Worm (Caenorhabditis elegans) whole organism, late embryonic: ENCODE data around the gene ant-1.4.

Experiments
- C08G9.2 ChIP-seq: sonication (generic microtip); optimal IDR thresholded peaks from 2 replicates; lab custom pipeline; 2016; ENCODE audit warnings: mild to moderate bottlenecking, missing genetic modification characterization, moderate library complexity, missing compliant biosample characterization
- C38D4.7 ChIP-seq: fragments of 200-800 bp; sonication (Bioruptor generic); optimal IDR thresholded peaks from 2 replicates; lab custom pipeline; 2018; ENCODE audit warnings: mild to moderate bottlenecking, missing genetic modification characterization, moderate library complexity, missing compliant biosample characterization
- F13H6.1 ChIP-seq: sonication (generic microtip); optimal IDR thresholded peaks from 2 replicates; lab custom pipeline; 2016; ENCODE audit warnings: missing genetic modification characterization, missing compliant biosample characterization
- K02D7.2 ChIP-seq: sonication (generic microtip); optimal IDR thresholded peaks from 2 replicates; lab custom pipeline; 2017; ENCODE audit warnings: mild to moderate bottlenecking, missing genetic modification characterization, missing compliant biosample characterization
- T23F11.4 ChIP-seq: fragments of 200-800 bp; sonication (Bioruptor generic); optimal IDR thresholded peaks from 2 replicates; lab custom pipeline; 2018; ENCODE audit warnings: mild to moderate bottlenecking, missing genetic modification characterization, missing compliant biosample characterization
- ahr-1 ChIP-seq: sonication (generic microtip); optimal IDR thresholded peaks from 2 replicates; lab custom pipeline; 2016; ENCODE audit warnings: missing genetic modification characterization, missing compliant biosample characterization
- ama-1 ChIP-seq: fragments of 150-350 bp; optimal IDR thresholded peaks from 2 replicates; lab custom pipeline; 2014
- ceh-18 ChIP-seq: sonication (generic microtip); optimal IDR thresholded peaks from 2 replicates; lab custom pipeline; 2016; ENCODE audit warnings: missing genetic modification characterization, missing compliant biosample characterization
- ceh-2 ChIP-seq: sonication (generic microtip); optimal IDR thresholded peaks from 2 replicates; lab custom pipeline; 2016; ENCODE audit warnings: missing genotype, missing genetic modification characterization, missing compliant biosample characterization
- ceh-22 ChIP-seq: sonication (generic microtip); optimal IDR thresholded peaks from 2 replicates; lab custom pipeline; 2017; ENCODE audit warnings: missing biosample characterization, missing genetic modification characterization
- ceh-24 ChIP-seq: sonication (generic microtip); optimal IDR thresholded peaks from 2 replicates; lab custom pipeline; 2016; ENCODE audit warnings: mild to moderate bottlenecking, missing genetic modification characterization, missing compliant biosample characterization
- ceh-30 ChIP-seq: fragments of 150-350 bp; optimal IDR thresholded peaks from 2 replicates; lab custom pipeline; 2014; ENCODE audit warnings: missing biosample characterization, missing genetic modification characterization
- ceh-31 ChIP-seq: sonication (generic microtip); optimal IDR thresholded peaks from 2 replicates; lab custom pipeline; 2016; ENCODE audit warnings: missing genetic modification characterization, missing compliant biosample characterization
- ceh-45 ChIP-seq: fragments of 200-800 bp; sonication (Bioruptor generic); IDR thresholded peaks from 2 replicates; pipeline ENCODE4 v1.3.6; 2022; ENCODE audit warnings: missing genetic modification reagents, missing genetic modification characterization, missing compliant biosample characterization
- ceh-6 ChIP-seq: fragments of 200-800 bp; sonication (Bioruptor generic); optimal IDR thresholded peaks from 2 replicates; lab custom pipeline; 2018; ENCODE audit warnings: mild to moderate bottlenecking, missing genetic modification characterization, missing compliant biosample characterization
- ceh-9 ChIP-seq: sonication (generic microtip); optimal IDR thresholded peaks from 2 replicates; lab custom pipeline; 2016; ENCODE audit warnings: mild to moderate bottlenecking, missing genetic modification characterization, inconsistent platforms, missing compliant biosample characterization
- che-1 ChIP-seq: sonication (generic microtip); optimal IDR thresholded peaks from 2 replicates; lab custom pipeline; 2016; ENCODE audit warnings: mild to moderate bottlenecking, missing genetic modification characterization, missing compliant biosample characterization
- dmd-4 ChIP-seq: sonication (generic microtip); optimal IDR thresholded peaks from 2 replicates; lab custom pipeline; 2016; ENCODE audit warnings: borderline replicate concordance, missing genetic modification characterization, missing compliant biosample characterization
- dve-1 ChIP-seq: sonication (generic microtip); optimal IDR thresholded peaks from 2 replicates; lab custom pipeline; 2017; ENCODE audit warnings: antibody characterized with exemption, mild to moderate bottlenecking, missing genetic modification characterization, missing compliant biosample characterization
- elt-2 ChIP-seq: sonication (generic microtip); optimal IDR thresholded peaks from 2 replicates; lab custom pipeline; 2016; ENCODE audit warnings: missing genetic modification reagents, missing genetic modification characterization, missing compliant biosample characterization
- elt-4 ChIP-seq: sonication (generic microtip); optimal IDR thresholded peaks from 2 replicates; lab custom pipeline; 2016; ENCODE audit warnings: missing genetic modification characterization, missing compliant biosample characterization
- fax-1 ChIP-seq: sonication (generic microtip); optimal IDR thresholded peaks from 2 replicates; lab custom pipeline; 2016; ENCODE audit warnings: missing genotype, missing genetic modification characterization, missing compliant biosample characterization
- fkh-10 ChIP-seq: fragments of 150-350 bp; optimal IDR thresholded peaks from 2 replicates; lab custom pipeline; 2014; ENCODE audit warnings: missing biosample characterization, missing genetic modification reagents, missing genetic modification characterization
- fkh-6 ChIP-seq: sonication (generic microtip); optimal IDR thresholded peaks from 2 replicates; lab custom pipeline; 2016; ENCODE audit warnings: missing genetic modification characterization, missing compliant biosample characterization
- hlh-6 ChIP-seq: sonication (generic microtip); optimal IDR thresholded peaks from 2 replicates; lab custom pipeline; 2016; ENCODE audit warnings: missing genotype, missing genetic modification characterization, missing compliant biosample characterization
- madf-2 ChIP-seq: sonication (generic microtip); optimal IDR thresholded peaks from 2 replicates; lab custom pipeline; 2017; ENCODE audit warnings: missing genetic modification characterization, missing compliant biosample characterization
- mec-3 ChIP-seq: sonication (generic microtip); optimal IDR thresholded peaks from 2 replicates; lab custom pipeline; 2016; ENCODE audit warnings: borderline replicate concordance, missing genetic modification characterization, missing compliant biosample characterization
- nfya-1 ChIP-seq: sonication (generic microtip); optimal IDR thresholded peaks from 2 replicates; lab custom pipeline; 2017; ENCODE audit warnings: missing genetic modification characterization, mild to moderate bottlenecking, missing compliant biosample characterization, antibody characterized with exemption, moderate library complexity
- nhr-11 ChIP-seq: fragments of 150-350 bp; optimal IDR thresholded peaks from 2 replicates; lab custom pipeline; 2014; ENCODE audit warnings: missing biosample characterization, missing genetic modification characterization
- nhr-232 ChIP-seq: sonication (generic microtip); optimal IDR thresholded peaks from 2 replicates; lab custom pipeline; 2016; ENCODE audit warnings: missing genetic modification characterization, missing compliant biosample characterization
- npax-4 ChIP-seq: sonication (generic microtip); optimal IDR thresholded peaks from 2 replicates; lab custom pipeline; 2016; ENCODE audit warnings: missing genetic modification characterization, missing compliant biosample characterization
- pag-3 ChIP-seq: sonication (generic microtip); optimal IDR thresholded peaks from 2 replicates; lab custom pipeline; 2016; ENCODE audit warnings: missing compliant biosample characterization, missing genetic modification characterization, borderline replicate concordance
- pat-9 ChIP-seq: fragments of 200-800 bp; sonication (Bioruptor generic); optimal IDR thresholded peaks from 2 replicates; lab custom pipeline; 2018; ENCODE audit warnings: mild to moderate bottlenecking, missing genetic modification characterization, moderate library complexity, missing compliant biosample characterization
- pax-1 ChIP-seq: fragments of 150-350 bp; optimal IDR thresholded peaks from 2 replicates; lab custom pipeline; 2014; ENCODE audit warnings: missing biosample characterization, missing genetic modification characterization
- pha-4 ChIP-seq: fragments of 150-350 bp; optimal IDR thresholded peaks from 2 replicates; lab custom pipeline; 2018; ENCODE audit warnings: missing biosample characterization, missing genetic modification reagents, missing genetic modification characterization
- pqm-1 ChIP-seq: sonication (generic microtip); optimal IDR thresholded peaks from 2 replicates; lab custom pipeline; 2016; ENCODE audit warnings: missing genetic modification characterization, missing compliant biosample characterization
- rnt-1 ChIP-seq: sonication (generic microtip); optimal IDR thresholded peaks from 2 replicates; lab custom pipeline; 2016; ENCODE audit warnings: missing genetic modification characterization, missing compliant biosample characterization
- sdc-2 ChIP-seq: sonication (generic microtip); optimal IDR thresholded peaks from 2 replicates; lab custom pipeline; 2016; ENCODE audit warnings: missing genotype, missing genetic modification characterization, missing compliant biosample characterization
- sox-2 ChIP-seq: fragments of 200-800 bp; sonication (Bioruptor generic); IDR thresholded peaks from 2 replicates; pipeline ENCODE4 v1.3.6; 2022; ENCODE audit warnings: missing genetic modification reagents, missing genetic modification characterization, missing compliant biosample characterization
- sox-4 ChIP-seq: sonication (generic microtip); optimal IDR thresholded peaks from 2 replicates; lab custom pipeline; 2017; ENCODE audit warnings: mild to moderate bottlenecking, missing genetic modification characterization, inconsistent platforms, missing compliant biosample characterization
- tbx-2 ChIP-seq: sonication (generic microtip); optimal IDR thresholded peaks from 2 replicates; lab custom pipeline; 2016; ENCODE audit warnings: missing genetic modification characterization, missing compliant biosample characterization
- tbx-7 ChIP-seq: sonication (generic microtip); optimal IDR thresholded peaks from 2 replicates; lab custom pipeline; 2016; ENCODE audit warnings: missing genotype, missing genetic modification characterization, missing compliant biosample characterization
- unc-86 ChIP-seq: sonication (generic microtip); optimal IDR thresholded peaks from 2 replicates; lab custom pipeline; 2016; ENCODE audit warnings: missing genetic modification characterization, missing compliant biosample characterization

Gene ant-1.4

ce11 chrIV:8460208-8460607 lies at the start of gene ant-1.4:
TSS of gene ant-1.4 (minus strand) at chrIV:8460308.
- TF ChIP-seq C38D4.7 (GFP tag; lab: Kevin White, UChicago) = no peak
- TF ChIP-seq pqm-1 (tag; lab: Kevin White, UChicago) = no peak
- TF ChIP-seq dmd-4 (tag; lab: Kevin White, UChicago) = no peak
- TF ChIP-seq T23F11.4 (GFP tag; lab: Kevin White, UChicago) = no peak
- no peak for TF ChIP-seq ceh-18
- no peak for TF ChIP-seq pax-1
- TF ChIP-seq ceh-31 = no peak
- no peak for TF ChIP-seq ahr-1
- TF ChIP-seq fkh-10 = no peak
- TF ChIP-seq sox-2 (GFP tag; lab: Robert Waterston, UW) = no peak
- TF ChIP-seq F13H6.1 (tag; lab: Kevin White, UChicago) = no peak

DNA sequence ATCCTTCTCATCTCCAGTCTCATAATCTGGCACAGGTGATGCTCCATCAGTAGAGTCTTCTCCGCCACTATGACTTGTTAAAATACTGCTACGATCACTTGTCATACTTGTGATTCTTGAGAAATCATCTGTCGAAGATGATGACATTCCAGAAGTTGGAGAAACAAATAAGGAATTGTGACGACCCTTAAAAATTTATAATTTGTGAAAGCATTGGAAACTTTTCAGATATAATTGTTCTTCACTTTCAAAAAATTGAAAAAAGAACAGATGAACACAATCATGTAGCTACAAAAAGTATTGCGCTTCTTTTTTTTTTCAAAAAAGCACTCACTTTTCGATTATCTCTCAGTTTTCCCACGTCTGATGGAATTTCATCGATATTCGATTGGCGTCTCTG lies 45.9 kb upstream of the ant-1.4 start:
- TF ChIP-seq pag-3 (tag; lab: Kevin White, UChicago) (no peak), pat-9 (tag; lab: Kevin White, UChicago) (no peak), ceh-6 (GFP tag; lab: Kevin White, UChicago) (no peak), tbx-2 (tag; lab: Kevin White, UChicago) (no peak), F13H6.1 (tag; lab: Kevin White, UChicago) (no peak), pqm-1 (tag; lab: Kevin White, UChicago) (no peak), tbx-7 (tag; lab: Kevin White, UChicago) (no peak), nhr-11 (tag; lab: Kevin White, UChicago) (no peak), ceh-24 (no peak), ceh-30 (tag; lab: Kevin White, UChicago) (no peak), K02D7.2 (tag; lab: Kevin White, UChicago) (no peak), fax-1 (tag; lab: Kevin White, UChicago) (no peak), ceh-9 (tag; lab: Kevin White, UChicago) (no peak), nfya-1 (tag; lab: Kevin White, UChicago) (no peak), ceh-2 (tag; lab: Kevin White, UChicago) (no peak), madf-2 (tag; lab: Kevin White, UChicago) (no peak), elt-4 (no peak), sox-4 (no peak), nhr-232 (tag; lab: Kevin White, UChicago) (no peak), hlh-6 (no peak)

DNA sequence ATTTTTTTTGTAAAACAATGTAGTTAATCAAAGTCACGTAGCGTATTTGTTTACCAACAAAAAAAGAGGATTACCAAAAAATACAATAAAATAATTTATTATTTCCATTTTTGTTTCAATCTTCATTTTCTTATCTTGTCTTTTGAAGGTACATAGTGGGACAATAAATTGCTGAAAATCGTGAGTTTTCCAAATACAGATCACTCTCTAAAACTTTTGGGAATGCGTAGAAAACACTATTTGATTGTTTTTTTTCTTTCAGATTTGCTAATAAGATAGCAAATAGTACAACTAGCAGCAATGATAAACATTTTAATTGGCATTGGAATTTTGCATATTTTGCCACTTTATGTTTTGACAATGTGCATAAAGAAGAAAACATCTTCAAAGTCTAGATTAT lies 41.3 kb upstream of the ant-1.4 start, which contains the start of gene C28C12.1:
TSS of gene C28C12.1 (plus strand) at position 301 of the 400 bp plus-strand sequence.
- no peak for TF ChIP-seq mec-3 (tag; lab: Kevin White, UChicago)
- TF ChIP-seq nhr-232 (tag; lab: Kevin White, UChicago) = no peak
- TF ChIP-seq sdc-2 (tag; lab: Kevin White, UChicago) = no peak
- no peak for TF ChIP-seq ceh-6 (GFP tag; lab: Kevin White, UChicago)
- TF ChIP-seq ceh-22 (tag; lab: Kevin White, UChicago) = no peak
- TF ChIP-seq ceh-30 (tag; lab: Kevin White, UChicago) = no peak
- TF ChIP-seq ceh-45 (GFP tag; lab: Robert Waterston, UW) = no peak
- TF ChIP-seq dmd-4 (tag; lab: Kevin White, UChicago) = no peak
- TF ChIP-seq fkh-6 (tag; lab: Kevin White, UChicago) = no peak
- no peak for TF ChIP-seq rnt-1 (tag; lab: Kevin White, UChicago)
- no peak for TF ChIP-seq elt-2 (tag; lab: Kevin White, UChicago)
- TF ChIP-seq C08G9.2 (tag; lab: Kevin White, UChicago) = no peak
- no peak for TF ChIP-seq pha-4 (tag; lab: Kevin White, UChicago)
- no peak for TF ChIP-seq dve-1 (tag; lab: Kevin White, UChicago)
- TF ChIP-seq che-1 = no peak
- no peak for TF ChIP-seq ama-1 (lab: Kevin White, UChicago)
- TF ChIP-seq npax-4 = no peak
- TF ChIP-seq unc-86 = no peak
- no peak for TF ChIP-seq ceh-9 (tag; lab: Kevin White, UChicago)
